Worm (Caenorhabditis elegans): ENCODE results near the gene C30G12.4.

- TF ChIP-seq cog-1 (tag; optimal IDR thresholded peaks at IDR 0.05) = no peak
- no peak for TF ChIP-seq ztf-29 (GFP tag; IDR thresholded peaks at IDR 0.05)
- TF ChIP-seq flt-1 (GFP tag; IDR thresholded peaks at IDR 0.05) = no peak
- TF ChIP-seq med-1 (GFP tag; optimal IDR thresholded peaks at IDR 0.05; ENCODE audit: insufficient read depth) = no peak
- TF ChIP-seq klf-2 (GFP tag; conservative IDR thresholded peaks at IDR 0.05) = no peak
These were observed 25.0 kb upstream of the C30G12.4 start for ce11 chrII:7236937-7237336.

Data from whole organism, midembryonic.